Fruit fly (Drosophila melanogaster) whole organism, embryonic: ENCODE data around the gene Tctp.

Experiments used
- CG13287 ChIP-seq: fragments of 200-800 bp; sonication (Bioruptor generic); IDR thresholded peaks from 2 replicates; pipeline ENCODE4 v1.3.6; 2022; ENCODE audit warnings: missing biosample characterization, missing genetic modification characterization; ENCODE audit not compliant: partially characterized antibody
- CG13424 ChIP-seq: fragments of 200-800 bp; sonication (Bioruptor generic); optimal IDR thresholded peaks from 2 replicates; lab custom pipeline; 2019; ENCODE audit warnings: missing biosample characterization, mild to moderate bottlenecking, missing genetic modification characterization, moderate library complexity
- CG13624 ChIP-seq: fragments of 200-800 bp; sonication (Bioruptor generic); optimal IDR thresholded peaks from 2 replicates; lab custom pipeline; 2016; ENCODE audit warnings: missing biosample characterization, missing genetic modification characterization
- CG14965 ChIP-seq: fragments of 200-800 bp; sonication (Bioruptor generic); optimal IDR thresholded peaks from 2 replicates; lab custom pipeline; 2016; ENCODE audit warnings: missing biosample characterization, missing genetic modification characterization, borderline replicate concordance
- CG15514 ChIP-seq: fragments of 200-800 bp; sonication (Bioruptor generic); optimal IDR thresholded peaks from 3 replicates; lab custom pipeline; 2017; ENCODE audit warnings: missing biosample characterization, missing genetic modification characterization, mild to moderate bottlenecking, moderate library complexity, missing genetic modification reagents
- CG1647 ChIP-seq: fragments of 200-800 bp; sonication (Bioruptor generic); optimal IDR thresholded peaks from 3 replicates; lab custom pipeline; 2016; ENCODE audit warnings: missing biosample characterization, missing genetic modification characterization
- CG34376 ChIP-seq: fragments of 200-800 bp; sonication (Bioruptor generic); optimal IDR thresholded peaks from 2 replicates; lab custom pipeline; 2018; ENCODE audit warnings: missing biosample characterization, mild to moderate bottlenecking, missing genetic modification characterization
- CG34422 ChIP-seq: fragments of 200-800 bp; sonication (Bioruptor generic); IDR thresholded peaks from 3 replicates; pipeline ENCODE4 v1.3.6; 2022; ENCODE audit warnings: missing biosample characterization, missing genetic modification characterization
- CG42726 ChIP-seq: fragments of 200-800 bp; sonication (Bioruptor generic); IDR thresholded peaks from 2 replicates; pipeline ENCODE4 v1.3.6; 2022; ENCODE audit warnings: missing biosample characterization, missing genetic modification characterization; ENCODE audit not compliant: partially characterized antibody
- CG4854 ChIP-seq: fragments of 200-800 bp; sonication (Bioruptor generic); optimal IDR thresholded peaks from 2 replicates; lab custom pipeline; 2016; ENCODE audit warnings: missing biosample characterization, missing genetic modification characterization, inconsistent platforms
- CG5245 ChIP-seq: fragments of 200-800 bp; sonication (Bioruptor generic); optimal IDR thresholded peaks from 3 replicates; lab custom pipeline; 2016; ENCODE audit warnings: missing biosample characterization, missing genetic modification characterization
- CG7271 ChIP-seq: fragments of 200-800 bp; sonication (Bioruptor generic); optimal IDR thresholded peaks from 2 replicates; lab custom pipeline; 2018; ENCODE audit warnings: missing biosample characterization, mild to moderate bottlenecking, missing genetic modification characterization, moderate library complexity
- CG8281 ChIP-seq: fragments of 200-800 bp; sonication (Bioruptor generic); optimal IDR thresholded peaks from 2 replicates; lab custom pipeline; 2018; ENCODE audit warnings: missing biosample characterization, mild to moderate bottlenecking, missing genetic modification characterization, moderate library complexity
- CG8290 ChIP-seq, 3 experiments: fragments of 200-800 bp; sonication (Bioruptor generic); optimal IDR thresholded peaks; 2 replicates each; lab custom pipeline; 2016 to 2019; ENCODE audit warnings: missing biosample characterization in 3 of 3, missing genetic modification characterization in 3 of 3, mild to moderate bottlenecking in 2 of 3, moderate library complexity in 1 of 3
- CG8924 ChIP-seq: fragments of 200-800 bp; optimal IDR thresholded peaks from 3 replicates; lab custom pipeline; 2019; ENCODE audit warnings: missing biosample characterization, mild to moderate bottlenecking, missing genetic modification characterization, moderate library complexity
- CG9876 ChIP-seq: fragments of 200-800 bp; sonication (Bioruptor generic); optimal IDR thresholded peaks from 2 replicates; lab custom pipeline; 2016; ENCODE audit warnings: missing biosample characterization, missing genetic modification characterization
- CHES-1-like ChIP-seq: fragments of 200-800 bp; sonication (Bioruptor generic); optimal IDR thresholded peaks from 2 replicates; lab custom pipeline; 2016; ENCODE audit warnings: missing biosample characterization, missing genetic modification characterization
- Deaf1 ChIP-seq: fragments of 200-800 bp; optimal IDR thresholded peaks from 3 replicates; lab custom pipeline; 2019; ENCODE audit warnings: missing biosample characterization, mild to moderate bottlenecking, missing genetic modification characterization, moderate library complexity
- Doc3 ChIP-seq: fragments of 200-800 bp; sonication (Bioruptor generic); IDR thresholded peaks from 3 replicates; pipeline ENCODE4 v1.3.6; 2022; ENCODE audit warnings: missing biosample characterization, missing genetic modification characterization; ENCODE audit not compliant: partially characterized antibody
- Fer1 ChIP-seq: fragments of 200-800 bp; sonication (Bioruptor generic); optimal IDR thresholded peaks from 2 replicates; lab custom pipeline; 2017; ENCODE audit warnings: missing biosample characterization, mild to moderate bottlenecking, missing genetic modification characterization
- GATAe ChIP-seq: fragments of 200-800 bp; sonication (Bioruptor generic); conservative IDR thresholded peaks from 2 replicates; pipeline ENCODE4 v1.3.6; 2022; ENCODE audit warnings: missing biosample characterization, missing genetic modification characterization
- Hand ChIP-seq: fragments of 200-800 bp; sonication (Bioruptor generic); optimal IDR thresholded peaks from 2 replicates; lab custom pipeline; 2017; ENCODE audit warnings: mild to moderate bottlenecking, missing biosample characterization, missing genetic modification reagents, missing genetic modification characterization
- Hey ChIP-seq: fragments of 200-800 bp; sonication (Bioruptor generic); optimal IDR thresholded peaks from 3 replicates; lab custom pipeline; 2018; ENCODE audit warnings: missing biosample characterization, mild to moderate bottlenecking, missing genetic modification characterization
- HmgZ ChIP-seq: fragments of 200-800 bp; sonication (Bioruptor generic); optimal IDR thresholded peaks from 2 replicates; lab custom pipeline; 2018; ENCODE audit warnings: missing biosample characterization, mild to moderate bottlenecking, missing genetic modification characterization
- Mrtf ChIP-seq: fragments of 200-800 bp; sonication (Bioruptor generic); IDR thresholded peaks from 3 replicates; pipeline ENCODE4 v1.3.6; 2022; ENCODE audit warnings: missing biosample characterization, missing genetic modification characterization
- Rfx ChIP-seq: fragments of 200-800 bp; sonication (Bioruptor generic); IDR thresholded peaks from 2 replicates; pipeline ENCODE4 v1.3.6; 2022; ENCODE audit warnings: missing biosample characterization, missing genetic modification characterization
- Taf1 ChIP-seq: fragments of 200-800 bp; sonication (Bioruptor generic); IDR thresholded peaks from 2 replicates; pipeline ENCODE4 v1.3.6; 2022; ENCODE audit warnings: missing biosample characterization, missing genetic modification characterization
- Trl ChIP-seq, 3 experiments: fragments of >200 bp in 2 of 3; fragments of 200-800 bp in 1 of 3; sonication (Bioruptor generic) in 1 of 3; optimal IDR thresholded peaks; 2 replicates in 1 of 3; 3 replicates in 2 of 3; lab custom pipeline; 2016 to 2017; ENCODE audit warnings: missing biosample characterization in 1 of 3, missing genetic modification characterization in 1 of 3
- cas ChIP-seq: fragments of 200-800 bp; sonication (Bioruptor generic); IDR thresholded peaks from 2 replicates; pipeline ENCODE4 v1.3.6; 2022; ENCODE audit warnings: missing biosample characterization, missing genetic modification characterization
- chn ChIP-seq: fragments of 200-800 bp; sonication (Bioruptor generic); optimal IDR thresholded peaks from 2 replicates; lab custom pipeline; 2016; ENCODE audit warnings: missing biosample characterization, missing genetic modification characterization
- crol ChIP-seq: fragments of 200-800 bp; sonication (Bioruptor generic); IDR thresholded peaks from 2 replicates; pipeline ENCODE4 v1.3.6; 2022; ENCODE audit warnings: missing biosample characterization, missing genetic modification characterization
- dm ChIP-seq: fragments of 200-800 bp; sonication (Bioruptor generic); optimal IDR thresholded peaks from 3 replicates; lab custom pipeline; 2016; ENCODE audit warnings: missing biosample characterization, missing genetic modification characterization
- dpn ChIP-seq, 2 experiments: fragments of 200-800 bp; sonication (Bioruptor generic); optimal IDR thresholded peaks; 3 replicates each; lab custom pipeline; 2016; ENCODE audit warnings: missing biosample characterization in 2 of 2, missing genetic modification characterization in 2 of 2
- exex ChIP-seq: fragments of 200-800 bp; sonication (Bioruptor generic); optimal IDR thresholded peaks from 4 replicates; lab custom pipeline; 2018; ENCODE audit warnings: missing biosample characterization, mild to moderate bottlenecking, missing genetic modification characterization, moderate library complexity
- fu2 ChIP-seq: fragments of 200-800 bp; sonication (Bioruptor generic); optimal IDR thresholded peaks from 2 replicates; lab custom pipeline; 2016; ENCODE audit warnings: missing biosample characterization, missing genetic modification characterization
- gem ChIP-seq: fragments of 200-800 bp; sonication (Bioruptor generic); optimal IDR thresholded peaks from 2 replicates; lab custom pipeline; 2019; ENCODE audit warnings: missing biosample characterization, mild to moderate bottlenecking, missing genetic modification characterization, moderate library complexity
- hb ChIP-seq: fragments of 200-800 bp; sonication (Bioruptor generic); IDR thresholded peaks from 3 replicates; pipeline ENCODE4 v1.3.6; 2022; ENCODE audit warnings: missing biosample characterization, missing genetic modification characterization; ENCODE audit not compliant: partially characterized antibody
- hbn ChIP-seq: fragments of 200-800 bp; sonication (Bioruptor generic); IDR thresholded peaks from 2 replicates; pipeline ENCODE4 v1.3.6; 2022; ENCODE audit warnings: missing biosample characterization, missing genetic modification characterization; ENCODE audit not compliant: partially characterized antibody
- kay ChIP-seq: fragments of 200-800 bp; sonication (Bioruptor generic); optimal IDR thresholded peaks from 2 replicates; lab custom pipeline; 2016; ENCODE audit warnings: missing biosample characterization, missing genetic modification characterization
- prd ChIP-seq, 3 experiments: fragments of >200 bp in 2 of 3; fragments of 200-800 bp in 1 of 3; sonication (Bioruptor generic) in 1 of 3; optimal IDR thresholded peaks in 2 of 3; IDR thresholded peaks in 1 of 3; 2 replicates in 2 of 3; 3 replicates in 1 of 3; pipeline versions ENCODE4 v1.3.6 to Lab custom; 2017 to 2022; ENCODE audit warnings: missing biosample characterization in 1 of 3, missing genetic modification characterization in 1 of 3
- ranshi ChIP-seq: fragments of 200-800 bp; sonication (Bioruptor generic); IDR thresholded peaks from 2 replicates; pipeline ENCODE4 v1.3.6; 2022; ENCODE audit warnings: missing biosample characterization, missing genetic modification characterization
- sima ChIP-seq: fragments of 200-800 bp; sonication (Bioruptor generic); optimal IDR thresholded peaks from 2 replicates; lab custom pipeline; 2016; ENCODE audit warnings: missing biosample characterization, missing genetic modification characterization
- slou ChIP-seq: fragments of 200-800 bp; sonication (Bioruptor generic); optimal IDR thresholded peaks from 3 replicates; lab custom pipeline; 2016; ENCODE audit warnings: missing biosample characterization, missing genetic modification characterization
- sna ChIP-seq: fragments of 200-800 bp; sonication (Bioruptor generic); IDR thresholded peaks from 2 replicates; pipeline ENCODE4 v1.3.6; 2022; ENCODE audit warnings: missing biosample characterization, missing genetic modification characterization; ENCODE audit not compliant: partially characterized antibody
- tx ChIP-seq: fragments of 200-800 bp; sonication (Bioruptor generic); optimal IDR thresholded peaks from 2 replicates; lab custom pipeline; 2016; ENCODE audit warnings: missing biosample characterization, missing genetic modification characterization
- unc-4 ChIP-seq: fragments of 200-800 bp; sonication (Bioruptor generic); IDR thresholded peaks from 2 replicates; pipeline ENCODE4 v1.3.6; 2022; ENCODE audit warnings: missing biosample characterization, missing genetic modification characterization; ENCODE audit not compliant: partially characterized antibody
- vnd ChIP-seq: fragments of 200-800 bp; sonication (Bioruptor generic); IDR thresholded peaks from 3 replicates; pipeline ENCODE4 v1.3.6; 2022; ENCODE audit warnings: missing biosample characterization, missing genetic modification characterization; ENCODE audit not compliant: partially characterized antibody

Gene Tctp

DNA sequence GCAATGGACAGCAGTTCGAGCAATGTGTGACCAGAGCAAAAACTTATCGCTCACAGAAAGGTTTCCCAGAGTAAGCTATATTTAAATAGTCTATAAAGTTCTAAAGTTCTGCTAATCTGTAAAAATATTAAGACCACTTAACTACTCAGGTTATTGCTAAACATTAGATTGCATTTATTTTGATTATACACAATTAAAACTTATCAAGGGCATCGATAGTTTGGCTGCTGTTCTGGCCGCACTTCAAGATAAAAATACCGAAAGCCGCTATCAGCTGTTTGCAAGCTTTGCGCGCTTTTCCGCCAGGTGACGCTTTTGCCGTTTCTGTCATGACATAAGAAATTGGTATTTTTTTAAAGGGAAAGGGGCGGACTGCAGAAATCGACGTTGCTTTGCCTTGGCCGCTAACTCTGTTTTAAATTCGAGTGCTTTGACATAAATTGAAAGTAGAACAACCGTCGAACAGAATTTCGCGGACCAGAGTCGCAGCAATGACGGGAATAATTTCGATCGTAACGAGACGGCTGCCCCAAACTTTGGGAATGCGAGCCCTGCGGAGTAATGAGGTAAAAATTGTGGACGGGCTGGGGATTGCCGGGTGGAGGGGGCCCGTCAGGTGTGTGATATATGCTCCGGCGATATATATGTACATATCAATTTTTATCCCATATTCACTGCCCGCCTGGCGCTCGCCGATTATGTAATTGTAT lies 34.1 kb downstream of the Tctp start, which contains the start of the genes CG17734 and CG5214 (continued):
- TF ChIP-seq prd (optimal IDR thresholded peaks at IDR 0.05; lab: Kevin White, UChicago) (no peak), prd (GFP tag; IDR thresholded peaks at IDR 0.05; lab: Robert Waterston, UW) (no peak), tx (no peak), CG8290 (GFP tag; optimal IDR thresholded peaks at IDR 0.05; lab: Kevin White, UChicago) (peak; percentile 33), CG8290 (tag; optimal IDR thresholded peaks at IDR 0.05; lab: Kevin White, UChicago) (no peak), Deaf1 (peak; percentile 36), HmgZ (tag; lab: Kevin White, UChicago) (peak; percentile 44), chn (GFP tag; lab: Kevin White, UChicago) (no peak), Rfx (GFP tag; lab: Robert Waterston, UW) (no peak), Mrtf (no peak), dm (GFP tag; lab: Kevin White, UChicago) (peak; percentile 47), cas (GFP tag; lab: Robert Waterston, UW) (no peak), Hey (tag; lab: Kevin White, UChicago) (no peak), CG34422 (GFP tag; lab: Robert Waterston, UW) (no peak), CG13624 (GFP tag; lab: Kevin White, UChicago) (peak; percentile 23), GATAe (GFP tag; lab: Robert Waterston, UW) (peak; percentile 35; the same call in 1 of the 2 replicates), hbn (peak; percentile 66), CHES-1-like (GFP tag; lab: Kevin White, UChicago) (peak; percentile 52), ranshi (GFP tag; lab: Robert Waterston, UW) (0 out of 2 replicates have a peak, but pooled peaks have one; percentile 5), exex (tag; lab: Kevin White, UChicago) (peak; percentile 35), Fer1 (GFP tag; lab: Kevin White, UChicago) (no peak), Taf1 (GFP tag; lab: Robert Waterston, UW) (no peak), slou (peak; percentile 6), CG8281 (no peak), Hand (GFP tag; lab: Kevin White, UChicago) (no peak), CG5245 (GFP tag; lab: Kevin White, UChicago) (peak; percentile 12), CG7271 (tag; lab: Kevin White, UChicago) (no peak), sna (GFP tag; lab: Robert Waterston, UW) (peak; percentile 75), unc-4 (peak; percentile 77), crol (0 out of 2 replicates have a peak, but pooled peaks have one; percentile 46), CG8924 (no peak), CG42726 (GFP tag; lab: Robert Waterston, UW) (0 out of 2 replicates have a peak, but pooled peaks have one; percentile 13), Trl (optimal IDR thresholded peaks at IDR 0.05; lab: Kevin White, UChicago) (no peak), Trl (GFP tag; optimal IDR thresholded peaks at IDR 0.05; lab: Kevin White, UChicago) (peak; percentile 34), CG13424 (tag; lab: Kevin White, UChicago) (peak; percentile 28), CG15514 (peak; percentile 69), vnd (GFP tag; lab: Robert Waterston, UW) (peak; percentile 79; the same call in 2 of the 3 replicates), hb (GFP tag; lab: Robert Waterston, UW) (peak; percentile 30; the same call in 1 of the 3 replicates), CG34376 (peak; percentile 32), dpn (GFP tag; optimal IDR thresholded peaks at IDR 0.05; lab: Kevin White, UChicago) (peak; percentile 0 to 54), gem (tag; lab: Kevin White, UChicago) (peak; percentile 46), CG4854 (peak; percentile 23), CG13287 (GFP tag; lab: Robert Waterston, UW) (peak; percentile 86), CG1647 (peak; percentile 4), kay (GFP tag; lab: Kevin White, UChicago) (peak; percentile 21), CG14965 (no peak), sima (no peak), fu2 (GFP tag; lab: Kevin White, UChicago) (peak; percentile 34), Doc3 (GFP tag; lab: Robert Waterston, UW) (peak; percentile 80), CG9876 (GFP tag; lab: Kevin White, UChicago) (peak; percentile 10)
